Worm (Caenorhabditis elegans): ENCODE data around the gene mig-6.

The mig-6 gene

DNA sequence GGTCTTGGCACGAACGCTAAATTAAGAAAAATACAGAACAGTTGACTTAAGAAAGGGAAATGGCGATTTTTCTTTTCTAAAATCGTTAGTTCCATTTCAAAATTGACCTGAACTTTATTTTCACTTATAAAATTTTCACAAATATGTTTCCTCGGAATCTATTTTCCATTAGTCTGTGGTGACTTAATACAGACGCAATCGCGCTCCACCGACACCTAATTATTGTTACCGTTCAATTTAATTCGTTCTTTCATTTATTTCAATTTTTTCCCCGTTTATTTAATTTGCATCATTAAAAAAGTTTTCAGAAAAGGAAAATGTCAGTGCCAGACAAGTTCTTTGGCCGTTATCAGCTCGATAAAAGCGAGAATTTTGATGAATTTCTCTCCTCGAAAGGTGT lies 6.7 kb upstream of the mig-6 start, which contains the start of gene lbp-4 (continued):
- no peak for TF ChIP-seq sox-4 (tag; optimal IDR thresholded peaks at IDR 0.05)
- TF ChIP-seq tbx-2 (tag; optimal IDR thresholded peaks at IDR 0.05), result peak; percentile 15
- TF ChIP-seq nhr-90 (tag; optimal IDR thresholded peaks at IDR 0.05; ENCODE audit: poor library complexity), result no peak
- no peak for TF ChIP-seq unc-86 (tag; optimal IDR thresholded peaks at IDR 0.05)
- no peak for TF ChIP-seq fos-1 (tag; optimal IDR thresholded peaks at IDR 0.05)
- TF ChIP-seq aha-1 (tag; optimal IDR thresholded peaks at IDR 0.05), result no peak
- TF ChIP-seq isw-1 (GFP tag; IDR thresholded peaks at IDR 0.05), result no peak
- TF ChIP-seq ama-1 (optimal IDR thresholded peaks at IDR 0.05), result no peak
- TF ChIP-seq tlp-1 (tag; optimal IDR thresholded peaks at IDR 0.05), result no peak
- no peak for TF ChIP-seq unc-30 (tag; optimal IDR thresholded peaks at IDR 0.05)
- no peak for TF ChIP-seq ceh-63 (GFP tag; optimal IDR thresholded peaks at IDR 0.05)
- TF ChIP-seq ceh-8 (GFP tag; optimal IDR thresholded peaks at IDR 0.05), result no peak
- no peak for TF ChIP-seq hlh-17 (GFP tag; optimal IDR thresholded peaks at IDR 0.05; ENCODE audit: borderline replicate concordance)
- no peak for TF ChIP-seq nhr-11 (tag; optimal IDR thresholded peaks at IDR 0.05)
- no peak for TF ChIP-seq nhr-28 (tag; optimal IDR thresholded peaks at IDR 0.05)
- TF ChIP-seq alr-1 (tag; optimal IDR thresholded peaks at IDR 0.05; ENCODE audit: borderline replicate concordance), result no peak
- no peak for TF ChIP-seq irx-1 (tag; optimal IDR thresholded peaks at IDR 0.05)
- peak; percentile 49 for TF ChIP-seq xbp-1 (tag; optimal IDR thresholded peaks at IDR 0.05)
- peak; percentile 37 for TF ChIP-seq snu-23 (GFP tag; optimal IDR thresholded peaks at IDR 0.05)
- no peak for TF ChIP-seq ceh-90 (tag; optimal IDR thresholded peaks at IDR 0.05)
- no peak for TF ChIP-seq aly-2 (tag; optimal IDR thresholded peaks at IDR 0.05)
- no peak for TF ChIP-seq Y116A8C.19 (tag; optimal IDR thresholded peaks at IDR 0.05; ENCODE audit: borderline replicate concordance)
- TF ChIP-seq C16A3.4 (tag; optimal IDR thresholded peaks at IDR 0.05), result peak; percentile 83
- no peak for TF ChIP-seq lin-39 (tag; optimal IDR thresholded peaks at IDR 0.05)
- no peak for TF ChIP-seq sup-37 (GFP tag; optimal IDR thresholded peaks at IDR 0.05)
- TF ChIP-seq mdl-1 (tag; optimal IDR thresholded peaks at IDR 0.05), result no peak
- TF ChIP-seq nhr-20 (tag; optimal IDR thresholded peaks at IDR 0.05), result peak; percentile 54
- TF ChIP-seq elt-3 (tag; optimal IDR thresholded peaks at IDR 0.05), result peak in 1 of 6 experiments; percentile 17
- peak; percentile 49 for TF ChIP-seq rnt-1 (tag; optimal IDR thresholded peaks at IDR 0.05)
- TF ChIP-seq nhr-77 (tag; optimal IDR thresholded peaks at IDR 0.05), result peak; percentile 23
- TF ChIP-seq zag-1 (tag; optimal IDR thresholded peaks at IDR 0.05), result no peak
- TF ChIP-seq unc-62 (GFP tag; optimal IDR thresholded peaks at IDR 0.05), result no peak
- TF ChIP-seq F16B12.6 (tag; optimal IDR thresholded peaks at IDR 0.05), result peak; percentile 3
- TF ChIP-seq egl-27 (tag; optimal IDR thresholded peaks at IDR 0.05), result no peak
- peak in 1 of 2 experiments; percentile 33 for TF ChIP-seq ztf-11 (tag; optimal IDR thresholded peaks at IDR 0.05)
- peak; percentile 25 for TF ChIP-seq pag-3 (tag; optimal IDR thresholded peaks at IDR 0.05; ENCODE audit: borderline replicate concordance, insufficient read depth)
- TF ChIP-seq hpl-2 (GFP tag; optimal IDR thresholded peaks at IDR 0.05), result no peak

ce11 chrV:7822655-7823054 lies 4.4 kb upstream of the mig-6 start:
- TF ChIP-seq nhr-85 (tag) (no peak), efl-1 (optimal IDR thresholded peaks at IDR 0.05) (no peak), efl-1 (GFP tag; optimal IDR thresholded peaks at IDR 0.05 in 1 of 2) (no peak), irx-1 (tag; optimal IDR thresholded peaks at IDR 0.05) (no peak), fos-1 (tag; optimal IDR thresholded peaks at IDR 0.05) (peak; percentile 39), fkh-8 (tag; optimal IDR thresholded peaks at IDR 0.05) (no peak), jun-1 (tag; optimal IDR thresholded peaks at IDR 0.05) (no peak), egl-27 (tag; optimal IDR thresholded peaks at IDR 0.05) (no peak), ztf-11 (tag; optimal IDR thresholded peaks at IDR 0.05) (no peak), elt-3 (tag; optimal IDR thresholded peaks at IDR 0.05) (no peak), snpc-4 (tag; optimal IDR thresholded peaks at IDR 0.05) (no peak), rnt-1 (tag; optimal IDR thresholded peaks at IDR 0.05) (peak; percentile 80), aha-1 (tag; optimal IDR thresholded peaks at IDR 0.05) (no peak), mdl-1 (tag; optimal IDR thresholded peaks at IDR 0.05) (peak in 1 of 2 experiments; percentile 15), tbx-2 (tag; optimal IDR thresholded peaks at IDR 0.05) (peak; percentile 33), C34B4.2 (tag; optimal IDR thresholded peaks at IDR 0.05) (no peak), ceh-63 (GFP tag; optimal IDR thresholded peaks at IDR 0.05) (no peak), F16B12.6 (tag; optimal IDR thresholded peaks at IDR 0.05) (no peak), hpl-2 (GFP tag; optimal IDR thresholded peaks at IDR 0.05) (no peak), xbp-1 (tag; optimal IDR thresholded peaks at IDR 0.05) (peak; percentile 29), hlh-17 (GFP tag; optimal IDR thresholded peaks at IDR 0.05; ENCODE audit: borderline replicate concordance) (no peak), nhr-19 (GFP tag; conservative IDR thresholded peaks at IDR 0.05) (peak; percentile 47), tlp-1 (tag; optimal IDR thresholded peaks at IDR 0.05) (no peak), nhr-11 (tag; optimal IDR thresholded peaks at IDR 0.05) (no peak), nhr-20 (tag; optimal IDR thresholded peaks at IDR 0.05) (peak; percentile 44), ceh-82 (tag; optimal IDR thresholded peaks at IDR 0.05) (no peak), nhr-237 (tag; optimal IDR thresholded peaks at IDR 0.05) (no peak), lin-14 (GFP tag; optimal IDR thresholded peaks at IDR 0.05) (peak; percentile 90), unc-98 (GFP tag; IDR thresholded peaks at IDR 0.05) (0 out of 2 replicates have a peak, but pooled peaks have one; percentile 27), snu-23 (GFP tag; optimal IDR thresholded peaks at IDR 0.05) (peak; percentile 53), grh-1 (GFP tag; IDR thresholded peaks at IDR 0.05) (no peak)
